Worm (Caenorhabditis elegans) whole organism, mixed stage, embryonic: ENCODE data around the gene ugt-39.

Source experiments
- M03D4.4 ChIP-seq: sonication (generic microtip); optimal IDR thresholded peaks from 2 replicates; lab custom pipeline; 2017; ENCODE audit warnings: mild to moderate bottlenecking, missing genetic modification characterization, missing compliant biosample characterization
- blmp-1 ChIP-seq: fragments of 150-350 bp; optimal IDR thresholded peaks from 2 replicates; lab custom pipeline; 2014; ENCODE audit warnings: missing biosample characterization, missing genetic modification characterization
- elt-3 ChIP-seq: fragments of 150-350 bp; optimal IDR thresholded peaks from 2 replicates; lab custom pipeline; 2014; ENCODE audit warnings: missing biosample characterization, missing genetic modification characterization
- flh-1 ChIP-seq: fragments of 200-800 bp; sonication (Bioruptor generic); optimal IDR thresholded peaks from 2 replicates; lab custom pipeline; 2018; ENCODE audit warnings: mild to moderate bottlenecking, missing genetic modification characterization, moderate library complexity, missing compliant biosample characterization
- hlh-1 ChIP-seq: fragments of 150-350 bp; optimal IDR thresholded peaks from 2 replicates; lab custom pipeline; 2014; ENCODE audit warnings: missing biosample characterization, missing genetic modification reagents, missing genetic modification characterization
- lsy-2 ChIP-seq: fragments of 150-350 bp; optimal IDR thresholded peaks from 2 replicates; lab custom pipeline; 2014; ENCODE audit warnings: missing biosample characterization, missing genetic modification characterization
- mab-5 ChIP-seq: fragments of 150-350 bp; optimal IDR thresholded peaks from 2 replicates; lab custom pipeline; 2014; ENCODE audit warnings: missing biosample characterization, missing genetic modification characterization
- nhr-76 ChIP-seq: sonication (generic microtip); optimal IDR thresholded peaks from 2 replicates; lab custom pipeline; 2017; ENCODE audit warnings: missing biosample characterization, missing genetic modification characterization
- pha-4 ChIP-seq: fragments of 150-350 bp; optimal IDR thresholded peaks from 2 replicates; lab custom pipeline; 2018; ENCODE audit warnings: missing biosample characterization, missing genetic modification reagents, missing genetic modification characterization
- snpc-4 ChIP-seq: fragments of 150-350 bp; optimal IDR thresholded peaks from 2 replicates; lab custom pipeline; 2014; ENCODE audit warnings: missing biosample characterization, missing genetic modification characterization
- unc-39 ChIP-seq: fragments of 150-350 bp; optimal IDR thresholded peaks from 2 replicates; lab custom pipeline; 2014; ENCODE audit warnings: missing biosample characterization, missing genetic modification characterization
- unc-62 ChIP-seq: fragments of 150-350 bp; optimal IDR thresholded peaks from 2 replicates; lab custom pipeline; 2014; ENCODE audit warnings: missing biosample characterization, missing genetic modification reagents, missing genetic modification characterization
- ztf-11 ChIP-seq: fragments of 150-350 bp; optimal IDR thresholded peaks from 2 replicates; lab custom pipeline; 2014; ENCODE audit warnings: missing biosample characterization, missing genetic modification characterization

DNA sequence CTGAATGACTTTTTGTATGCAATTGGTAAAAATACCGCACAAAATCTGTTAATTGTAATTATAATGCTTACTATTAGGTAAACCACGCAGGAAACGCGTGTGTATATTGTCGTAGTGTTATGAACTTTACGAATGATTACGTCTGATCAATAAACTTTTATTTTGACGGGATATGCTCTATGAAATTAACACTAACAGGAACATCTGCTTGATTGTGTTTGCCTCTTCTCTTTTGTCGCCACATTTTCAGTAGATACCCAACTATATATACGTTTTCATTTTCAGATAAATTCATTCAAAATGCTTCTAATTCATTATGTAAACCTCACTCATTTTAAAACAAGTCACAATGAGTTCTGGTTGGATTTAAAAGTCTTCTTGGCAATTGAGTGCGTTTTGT lies 24.7 kb upstream of the ugt-39 start, which contains the start of gene sre-10:
- TF ChIP-seq ztf-11 (no peak), elt-3 (tag; lab: Kevin White, UChicago) (no peak), pha-4 (no peak), hlh-1 (tag; lab: Kevin White, UChicago) (no peak), flh-1 (GFP tag; lab: Kevin White, UChicago) (no peak), mab-5 (tag; lab: Kevin White, UChicago) (no peak), snpc-4 (tag; lab: Kevin White, UChicago) (no peak), lsy-2 (tag; lab: Kevin White, UChicago) (no peak), unc-39 (no peak), unc-62 (GFP tag; lab: Kevin White, UChicago) (no peak), blmp-1 (tag; lab: Kevin White, UChicago) (no peak), M03D4.4 (tag; lab: Kevin White, UChicago) (no peak), nhr-76 (no peak)
